Worm (Caenorhabditis elegans) whole organism, early embryonic: ENCODE data around the gene Y102E9.5.

Experiments used
- B0310.2 ChIP-seq: sonication (generic microtip); optimal IDR thresholded peaks from 2 replicates; lab custom pipeline; 2016; ENCODE audit warnings: mild to moderate bottlenecking, missing genetic modification characterization, missing compliant biosample characterization
- F13C5.2 ChIP-seq: sonication (generic microtip); optimal IDR thresholded peaks from 2 replicates; lab custom pipeline; 2017; ENCODE audit warnings: mild to moderate bottlenecking, missing genetic modification characterization, inconsistent platforms, missing compliant biosample characterization
- aly-1 ChIP-seq: sonication (generic microtip); optimal IDR thresholded peaks from 2 replicates; lab custom pipeline; 2016; ENCODE audit warnings: missing genetic modification characterization, missing compliant biosample characterization
- ama-1 ChIP-seq: fragments of 150-350 bp; optimal IDR thresholded peaks from 2 replicates; lab custom pipeline; 2014
- ceh-13 ChIP-seq: fragments of 200-800 bp; sonication (Bioruptor generic); optimal IDR thresholded peaks from 2 replicates; lab custom pipeline; 2018; ENCODE audit warnings: mild to moderate bottlenecking, missing genetic modification characterization, missing compliant biosample characterization
- ceh-36 ChIP-seq: sonication (generic microtip); optimal IDR thresholded peaks from 2 replicates; lab custom pipeline; 2016; ENCODE audit warnings: missing genetic modification characterization, inconsistent platforms, missing compliant biosample characterization
- ets-7 ChIP-seq: sonication (generic microtip); optimal IDR thresholded peaks from 2 replicates; lab custom pipeline; 2016; ENCODE audit warnings: missing genotype, missing genetic modification characterization, missing compliant biosample characterization
- flt-1 ChIP-seq: fragments of 200-800 bp; sonication (Bioruptor generic); IDR thresholded peaks from 2 replicates; pipeline ENCODE4 v1.3.6; 2022; ENCODE audit warnings: missing genetic modification characterization, missing compliant biosample characterization
- hmbx-1 ChIP-seq: sonication (generic microtip); optimal IDR thresholded peaks from 2 replicates; lab custom pipeline; 2016; ENCODE audit warnings: mild to moderate bottlenecking, missing genetic modification characterization, missing compliant biosample characterization
- hmg-4 ChIP-seq: fragments of 200-800 bp; sonication (Bioruptor generic); optimal IDR thresholded peaks from 2 replicates; lab custom pipeline; 2018; ENCODE audit warnings: mild to moderate bottlenecking, missing genetic modification characterization, missing compliant biosample characterization
- hnd-1 ChIP-seq: sonication (generic microtip); optimal IDR thresholded peaks from 2 replicates; lab custom pipeline; 2016; ENCODE audit warnings: missing genetic modification characterization, missing compliant biosample characterization
- pes-1 ChIP-seq: fragments of 200-800 bp; sonication (Bioruptor generic); IDR thresholded peaks from 2 replicates; pipeline ENCODE4 v1.3.6; 2022; ENCODE audit warnings: missing genetic modification reagents, missing genetic modification characterization, missing compliant biosample characterization
- scrt-1 ChIP-seq: fragments of 200-800 bp; sonication (Bioruptor generic); IDR thresholded peaks from 2 replicates; pipeline ENCODE4 v1.3.6; 2022; ENCODE audit warnings: missing genetic modification characterization, missing compliant biosample characterization
- sea-1 ChIP-seq: fragments of 200-800 bp; sonication (Bioruptor generic); conservative IDR thresholded peaks from 2 replicates; pipeline ENCODE4 v1.3.6; 2022; ENCODE audit warnings: missing genetic modification characterization, missing compliant biosample characterization
- tbx-11 ChIP-seq: fragments of 200-800 bp; sonication (Bioruptor generic); IDR thresholded peaks from 2 replicates; pipeline ENCODE4 v1.3.6; 2022; ENCODE audit warnings: missing genetic modification characterization, missing compliant biosample characterization
- tbx-37 ChIP-seq: fragments of 200-800 bp; sonication (Bioruptor generic); conservative IDR thresholded peaks from 2 replicates; pipeline ENCODE4 v1.3.6; 2022; ENCODE audit warnings: missing genetic modification reagents, missing genetic modification characterization, missing compliant biosample characterization
- tra-4 ChIP-seq: sonication (generic microtip); optimal IDR thresholded peaks from 2 replicates; lab custom pipeline; 2017; ENCODE audit warnings: missing genetic modification characterization, missing compliant biosample characterization

The Y102E9.5 gene

DNA sequence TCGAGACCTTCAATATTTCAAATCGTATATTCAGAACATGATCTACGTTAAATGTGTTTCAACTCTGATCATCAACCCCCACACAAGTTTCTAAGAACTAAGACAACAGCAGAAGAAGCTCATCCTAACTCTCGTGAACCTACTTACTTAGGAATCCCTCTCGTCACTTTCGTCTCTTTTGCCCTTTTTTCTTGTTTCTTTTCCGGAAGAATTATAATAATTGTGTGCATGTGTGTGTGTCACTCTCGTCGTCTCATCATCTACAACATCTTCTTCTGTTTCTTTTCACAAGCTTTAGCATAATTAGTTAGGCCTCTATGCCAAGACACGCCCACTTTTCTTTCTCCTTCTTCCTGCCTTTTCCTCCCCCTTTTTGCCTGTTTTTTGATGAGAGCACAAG is 39.6 kb downstream of the Y102E9.5 start:
- TF ChIP-seq sea-1 (GFP tag; lab: Robert Waterston, UW) (no peak), scrt-1 (GFP tag; lab: Robert Waterston, UW) (no peak), B0310.2 (tag; lab: Kevin White, UChicago) (no peak), aly-1 (tag; lab: Kevin White, UChicago) (no peak)

DNA sequence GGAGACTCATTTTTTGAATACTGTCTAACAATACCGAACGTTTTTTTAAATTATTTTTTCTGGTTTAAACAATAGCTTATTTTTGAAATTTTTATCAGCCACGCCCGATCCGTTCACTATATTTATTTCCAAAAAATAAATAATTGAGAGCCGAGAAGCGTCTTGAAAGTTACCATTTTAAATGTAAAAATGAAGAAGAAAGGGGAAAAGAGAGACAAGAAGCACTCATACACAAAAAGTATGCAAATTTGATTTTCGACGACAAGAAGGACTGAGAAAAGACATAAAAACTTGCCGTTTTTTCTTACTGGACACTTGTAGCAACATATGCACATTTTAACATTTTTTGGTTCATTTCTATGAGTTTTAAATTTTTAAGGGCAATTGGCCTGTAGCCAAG is 48.3 kb downstream of the Y102E9.5 start:
- TF ChIP-seq pes-1: no peak
- no peak for TF ChIP-seq ceh-13 (GFP tag; lab: Kevin White, UChicago)
- TF ChIP-seq ama-1 (lab: Kevin White, UChicago): no peak
- TF ChIP-seq tbx-37 (GFP tag; lab: Robert Waterston, UW): no peak
- no peak for TF ChIP-seq sea-1 (GFP tag; lab: Robert Waterston, UW)
- no peak for TF ChIP-seq scrt-1 (GFP tag; lab: Robert Waterston, UW)
- no peak for TF ChIP-seq F13C5.2 (tag; lab: Kevin White, UChicago)
- TF ChIP-seq ets-7 (tag; lab: Kevin White, UChicago): no peak
- TF ChIP-seq hmg-4 (GFP tag; lab: Kevin White, UChicago): no peak
- no peak for TF ChIP-seq B0310.2 (tag; lab: Kevin White, UChicago)
- no peak for TF ChIP-seq ceh-36 (tag; lab: Kevin White, UChicago)
- no peak for TF ChIP-seq aly-1 (tag; lab: Kevin White, UChicago)
- TF ChIP-seq tra-4 (tag; lab: Kevin White, UChicago): no peak
- TF ChIP-seq flt-1 (GFP tag; lab: Robert Waterston, UW): no peak
- TF ChIP-seq hmbx-1 (tag; lab: Kevin White, UChicago): no peak
- no peak for TF ChIP-seq tbx-11 (GFP tag; lab: Robert Waterston, UW)
- TF ChIP-seq hnd-1 (tag; lab: Kevin White, UChicago): no peak

DNA sequence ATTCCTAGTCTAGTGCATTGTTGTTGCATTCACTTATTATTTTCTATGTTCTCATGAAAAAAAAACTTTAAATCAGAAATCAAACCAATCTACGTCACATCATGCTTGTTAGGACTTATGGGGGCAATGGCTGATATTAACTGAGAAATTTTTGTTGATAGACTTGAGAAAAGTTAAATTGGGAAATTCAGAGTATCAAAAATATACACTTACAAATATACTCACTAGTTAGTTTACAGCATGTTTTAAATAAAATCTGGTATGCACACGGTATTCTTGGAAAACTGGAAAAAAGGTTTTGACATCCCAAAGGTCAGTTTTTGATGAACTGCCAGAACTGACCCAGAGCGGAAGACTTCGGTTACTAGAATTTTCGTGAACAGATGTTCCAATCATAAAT is 49.1 kb downstream of the Y102E9.5 start:
- TF ChIP-seq pes-1 (no peak), B0310.2 (tag; lab: Kevin White, UChicago) (no peak), ets-7 (tag; lab: Kevin White, UChicago) (no peak), tbx-37 (GFP tag; lab: Robert Waterston, UW) (no peak), ama-1 (lab: Kevin White, UChicago) (no peak), scrt-1 (GFP tag; lab: Robert Waterston, UW) (no peak), flt-1 (GFP tag; lab: Robert Waterston, UW) (no peak), ceh-13 (GFP tag; lab: Kevin White, UChicago) (no peak), hmg-4 (GFP tag; lab: Kevin White, UChicago) (no peak)

DNA sequence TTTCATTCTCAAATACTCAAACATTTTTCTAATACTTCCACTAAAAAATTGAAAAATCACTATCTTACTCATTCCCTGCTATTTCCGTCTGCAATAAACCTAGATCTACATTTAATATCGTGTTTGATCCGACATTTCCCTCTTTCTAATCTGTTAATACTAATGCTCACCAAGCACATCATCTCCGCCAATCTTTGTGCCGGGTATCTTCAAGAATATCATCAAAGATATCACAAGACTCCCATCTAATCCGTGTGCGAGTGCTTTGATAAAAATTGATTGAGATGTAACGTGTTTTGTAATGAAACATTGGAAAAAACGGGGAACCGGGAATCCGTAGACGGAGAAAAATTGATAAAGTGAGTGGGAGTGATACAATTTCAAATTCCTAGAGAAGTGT is 50.8 kb downstream of the Y102E9.5 start:
- TF ChIP-seq ceh-13 (GFP tag; lab: Kevin White, UChicago) (no peak), hmg-4 (GFP tag; lab: Kevin White, UChicago) (no peak), hnd-1 (tag; lab: Kevin White, UChicago) (no peak), sea-1 (GFP tag; lab: Robert Waterston, UW) (no peak), flt-1 (GFP tag; lab: Robert Waterston, UW) (no peak), tbx-37 (GFP tag; lab: Robert Waterston, UW) (no peak), scrt-1 (GFP tag; lab: Robert Waterston, UW) (no peak), ama-1 (lab: Kevin White, UChicago) (no peak), ceh-36 (tag; lab: Kevin White, UChicago) (no peak), hmbx-1 (tag; lab: Kevin White, UChicago) (no peak), ets-7 (tag; lab: Kevin White, UChicago) (no peak), tbx-11 (GFP tag; lab: Robert Waterston, UW) (no peak), pes-1 (no peak), aly-1 (tag; lab: Kevin White, UChicago) (no peak), B0310.2 (tag; lab: Kevin White, UChicago) (no peak), tra-4 (tag; lab: Kevin White, UChicago) (no peak), F13C5.2 (tag; lab: Kevin White, UChicago) (no peak)
